Fruit fly (Drosophila melanogaster): ENCODE measurements around the gene CG7366.

- no peak for TF ChIP-seq ttk (optimal IDR thresholded peaks at IDR 0.05)
- no peak for TF ChIP-seq h (optimal IDR thresholded peaks at IDR 0.05)
These were observed 26.4 kb downstream of the CG7366 start, which contains the start of gene RecQ4 for dm6 chr3L:8175818-8176217.

All from Kc167 (cell line).